Fruit fly (Drosophila melanogaster) whole organism, embryonic: Measurements from ENCODE around the gene CG5861.

ENCODE experiments used
- ATbp ChIP-seq: fragments of 200-800 bp; sonication (Bioruptor generic); optimal IDR thresholded peaks from 2 replicates; lab custom pipeline; 2017; ENCODE audit warnings: missing biosample characterization, mild to moderate bottlenecking, missing genetic modification characterization, missing genetic modification reagents
- Antp ChIP-seq: fragments of 200-800 bp; sonication (Bioruptor generic); optimal IDR thresholded peaks from 3 replicates; lab custom pipeline; 2016; ENCODE audit warnings: missing biosample characterization, missing genetic modification characterization
- CG11085 ChIP-seq: fragments of 200-800 bp; sonication (Bioruptor generic); IDR thresholded peaks from 2 replicates; pipeline ENCODE4 v1.3.6; 2022; ENCODE audit warnings: missing biosample characterization, missing genetic modification characterization
- CG12299 ChIP-seq: fragments of 200-800 bp; sonication (Bioruptor generic); optimal IDR thresholded peaks from 2 replicates; lab custom pipeline; 2018; ENCODE audit warnings: missing biosample characterization, mild to moderate bottlenecking, missing genetic modification characterization
- CG13775 ChIP-seq: fragments of 200-800 bp; sonication (Bioruptor generic); optimal IDR thresholded peaks from 3 replicates; lab custom pipeline; 2017; ENCODE audit warnings: missing biosample characterization, mild to moderate bottlenecking, missing genetic modification characterization
- CG15696 ChIP-seq: fragments of 200-800 bp; sonication (Bioruptor generic); optimal IDR thresholded peaks from 2 replicates; lab custom pipeline; 2019; ENCODE audit warnings: missing biosample characterization, mild to moderate bottlenecking, missing genetic modification characterization, moderate library complexity
- CG16815 ChIP-seq: fragments of 200-800 bp; sonication (Bioruptor generic); optimal IDR thresholded peaks from 3 replicates; lab custom pipeline; 2017; ENCODE audit warnings: missing biosample characterization, mild to moderate bottlenecking, missing genetic modification characterization
- CG17361 ChIP-seq: fragments of 200-800 bp; sonication (Bioruptor generic); IDR thresholded peaks from 3 replicates; pipeline ENCODE4 v1.3.6; 2022; ENCODE audit warnings: missing biosample characterization, missing genetic modification characterization
- CG17802 ChIP-seq: fragments of 200-800 bp; sonication (Bioruptor generic); optimal IDR thresholded peaks from 2 replicates; lab custom pipeline; 2018; ENCODE audit warnings: missing biosample characterization, mild to moderate bottlenecking, missing genetic modification characterization, moderate library complexity
- CG2712 ChIP-seq: fragments of 200-800 bp; optimal IDR thresholded peaks from 3 replicates; lab custom pipeline; 2019; ENCODE audit warnings: missing biosample characterization, mild to moderate bottlenecking, missing genetic modification characterization, moderate library complexity
- CG3407 ChIP-seq: fragments of 200-800 bp; sonication (Bioruptor generic); optimal IDR thresholded peaks from 2 replicates; lab custom pipeline; 2018; ENCODE audit warnings: missing biosample characterization, mild to moderate bottlenecking, missing genetic modification characterization
- CG5245 ChIP-seq: fragments of 200-800 bp; sonication (Bioruptor generic); optimal IDR thresholded peaks from 3 replicates; lab custom pipeline; 2016; ENCODE audit warnings: missing biosample characterization, missing genetic modification characterization
- CG6175 ChIP-seq: fragments of 200-800 bp; sonication (Bioruptor generic); IDR thresholded peaks from 3 replicates; pipeline ENCODE4 v1.3.6; 2022; ENCODE audit warnings: missing biosample characterization, missing genetic modification characterization
- CG6254 ChIP-seq: fragments of 200-800 bp; sonication (Bioruptor generic); optimal IDR thresholded peaks from 3 replicates; lab custom pipeline; 2017; ENCODE audit warnings: mild to moderate bottlenecking, missing biosample characterization, missing genetic modification reagents, missing genetic modification characterization
- CG7271 ChIP-seq: fragments of 200-800 bp; sonication (Bioruptor generic); optimal IDR thresholded peaks from 2 replicates; lab custom pipeline; 2018; ENCODE audit warnings: missing biosample characterization, mild to moderate bottlenecking, missing genetic modification characterization, moderate library complexity
- CG7786 ChIP-seq: fragments of 200-800 bp; sonication (Bioruptor generic); optimal IDR thresholded peaks from 2 replicates; lab custom pipeline; 2016; ENCODE audit warnings: missing biosample characterization, missing genetic modification characterization
- CG8281 ChIP-seq: fragments of 200-800 bp; sonication (Bioruptor generic); optimal IDR thresholded peaks from 2 replicates; lab custom pipeline; 2018; ENCODE audit warnings: missing biosample characterization, mild to moderate bottlenecking, missing genetic modification characterization, moderate library complexity
- CG9876 ChIP-seq: fragments of 200-800 bp; sonication (Bioruptor generic); optimal IDR thresholded peaks from 2 replicates; lab custom pipeline; 2016; ENCODE audit warnings: missing biosample characterization, missing genetic modification characterization
- Camta ChIP-seq: fragments of 200-800 bp; sonication (Bioruptor generic); optimal IDR thresholded peaks from 2 replicates; lab custom pipeline; 2016; ENCODE audit warnings: missing biosample characterization, missing genetic modification characterization
- CrebB ChIP-seq: fragments of 200-800 bp; sonication (Bioruptor generic); optimal IDR thresholded peaks from 3 replicates; lab custom pipeline; 2018; ENCODE audit warnings: missing biosample characterization, mild to moderate bottlenecking, missing genetic modification characterization
- D19A ChIP-seq: fragments of 200-800 bp; optimal IDR thresholded peaks from 3 replicates; lab custom pipeline; 2019; ENCODE audit warnings: missing biosample characterization, mild to moderate bottlenecking, missing genetic modification characterization, moderate library complexity
- Deaf1 ChIP-seq: fragments of 200-800 bp; optimal IDR thresholded peaks from 3 replicates; lab custom pipeline; 2019; ENCODE audit warnings: missing biosample characterization, mild to moderate bottlenecking, missing genetic modification characterization, moderate library complexity
- Dref ChIP-seq: fragments of 200-800 bp; sonication (Bioruptor generic); IDR thresholded peaks from 2 replicates; pipeline ENCODE4 v1.3.6; 2022; ENCODE audit warnings: missing biosample characterization, missing genetic modification characterization
- Ets65A ChIP-seq: fragments of 200-800 bp; sonication (Bioruptor generic); peaks from one replicate; lab custom pipeline; 2016; ENCODE audit warnings: missing biosample characterization, missing genetic modification characterization
- Fer3 ChIP-seq: fragments of 200-800 bp; sonication (Bioruptor generic); optimal IDR thresholded peaks from 2 replicates; lab custom pipeline; 2018; ENCODE audit warnings: missing biosample characterization, mild to moderate bottlenecking, missing genetic modification characterization, moderate library complexity
- Hmx ChIP-seq: fragments of 200-800 bp; sonication (Bioruptor generic); optimal IDR thresholded peaks from 2 replicates; lab custom pipeline; 2016; ENCODE audit warnings: missing biosample characterization, missing genetic modification characterization
- Hr3 ChIP-seq: fragments of 200-800 bp; sonication (Bioruptor generic); optimal IDR thresholded peaks from 3 replicates; lab custom pipeline; 2016; ENCODE audit warnings: missing biosample characterization, missing genetic modification characterization
- Hr51 ChIP-seq, 2 experiments: fragments of 200-800 bp; sonication (Bioruptor generic); optimal IDR thresholded peaks; 2 replicates in 1 of 2; 3 replicates in 1 of 2; lab custom pipeline; 2016 to 2018; ENCODE audit warnings: missing biosample characterization in 2 of 2, missing genetic modification characterization in 2 of 2, mild to moderate bottlenecking in 1 of 2, moderate library complexity in 1 of 2
- Meics ChIP-seq: fragments of 200-800 bp; sonication (Bioruptor generic); optimal IDR thresholded peaks from 2 replicates; lab custom pipeline; 2017; ENCODE audit warnings: missing biosample characterization, mild to moderate bottlenecking, missing genetic modification characterization
- NC2α ChIP-seq: fragments of 200-800 bp; sonication (Bioruptor generic); optimal IDR thresholded peaks from 2 replicates; lab custom pipeline; 2016; ENCODE audit warnings: missing biosample characterization, missing genetic modification characterization
- Side ChIP-seq: fragments of 200-800 bp; sonication (Bioruptor generic); optimal IDR thresholded peaks from 2 replicates; lab custom pipeline; 2016; ENCODE audit warnings: missing biosample characterization, missing genetic modification characterization
- Sry-δ ChIP-seq: fragments of 200-800 bp; sonication (Bioruptor generic); optimal IDR thresholded peaks from 2 replicates; lab custom pipeline; 2016; ENCODE audit warnings: missing biosample characterization, missing genetic modification characterization
- TFAM ChIP-seq: fragments of 200-800 bp; sonication (Bioruptor generic); optimal IDR thresholded peaks from 2 replicates; lab custom pipeline; 2017; ENCODE audit warnings: missing biosample characterization, missing genetic modification characterization, inconsistent platforms
- Trl ChIP-seq, 3 experiments: fragments of >200 bp in 2 of 3; fragments of 200-800 bp in 1 of 3; sonication (Bioruptor generic) in 1 of 3; optimal IDR thresholded peaks; 2 replicates in 1 of 3; 3 replicates in 2 of 3; lab custom pipeline; 2016 to 2017; ENCODE audit warnings: missing biosample characterization in 1 of 3, missing genetic modification characterization in 1 of 3
- al ChIP-seq: fragments of 200-800 bp; sonication (Bioruptor generic); IDR thresholded peaks from 2 replicates; pipeline ENCODE4 v1.3.6; 2022; ENCODE audit warnings: missing biosample characterization, missing genetic modification characterization
- da ChIP-seq: fragments of 200-800 bp; sonication (Bioruptor generic); optimal IDR thresholded peaks from 2 replicates; lab custom pipeline; 2016; ENCODE audit warnings: missing biosample characterization, missing genetic modification characterization
- dm ChIP-seq: fragments of 200-800 bp; sonication (Bioruptor generic); optimal IDR thresholded peaks from 3 replicates; lab custom pipeline; 2016; ENCODE audit warnings: missing biosample characterization, missing genetic modification characterization
- en ChIP-seq: fragments of 200-800 bp; sonication (Bioruptor generic); optimal IDR thresholded peaks from 2 replicates; lab custom pipeline; 2016; ENCODE audit warnings: missing biosample characterization, missing genetic modification characterization
- fd96Cb ChIP-seq: fragments of 200-800 bp; sonication (Bioruptor generic); optimal IDR thresholded peaks from 2 replicates; lab custom pipeline; 2018; ENCODE audit warnings: missing biosample characterization, mild to moderate bottlenecking, missing genetic modification characterization, moderate library complexity
- ftz-f1 ChIP-seq: fragments of 200-800 bp; sonication (Bioruptor generic); optimal IDR thresholded peaks from 2 replicates; lab custom pipeline; 2016; ENCODE audit warnings: missing biosample characterization, missing genetic modification characterization
- ham ChIP-seq: fragments of 200-800 bp; sonication (Bioruptor generic); IDR thresholded peaks from 2 replicates; pipeline ENCODE4 v1.3.6; 2022; ENCODE audit warnings: missing biosample characterization, missing genetic modification characterization
- maf-S ChIP-seq: fragments of 200-800 bp; sonication (Bioruptor generic); optimal IDR thresholded peaks from 2 replicates; lab custom pipeline; 2016; ENCODE audit warnings: missing biosample characterization, missing genetic modification characterization
- pho ChIP-seq: fragments of 200-800 bp; sonication (Bioruptor generic); optimal IDR thresholded peaks from 2 replicates; lab custom pipeline; 2016; ENCODE audit warnings: missing biosample characterization, missing genetic modification characterization
- pnt ChIP-seq: fragments of 200-800 bp; sonication (Bioruptor generic); optimal IDR thresholded peaks from 3 replicates; lab custom pipeline; 2016; ENCODE audit warnings: missing biosample characterization, missing genetic modification characterization
- psq ChIP-seq: fragments of 200-800 bp; sonication (Bioruptor generic); optimal IDR thresholded peaks from 2 replicates; lab custom pipeline; 2017; ENCODE audit warnings: missing biosample characterization, missing genetic modification characterization
- pzg ChIP-seq: fragments of 200-800 bp; sonication (Bioruptor generic); optimal IDR thresholded peaks from 3 replicates; lab custom pipeline; 2018; ENCODE audit warnings: missing biosample characterization, mild to moderate bottlenecking, missing genetic modification characterization, moderate library complexity
- scrt ChIP-seq: fragments of 200-800 bp; sonication (Bioruptor generic); optimal IDR thresholded peaks from 2 replicates; lab custom pipeline; 2018; ENCODE audit warnings: missing biosample characterization, mild to moderate bottlenecking, missing genetic modification characterization, moderate library complexity
- sd ChIP-seq: fragments of 200-800 bp; sonication (Bioruptor generic); optimal IDR thresholded peaks from 3 replicates; lab custom pipeline; 2018; ENCODE audit warnings: missing biosample characterization, mild to moderate bottlenecking, missing genetic modification characterization, moderate library complexity
- sens-2 ChIP-seq: fragments of 200-800 bp; sonication (Bioruptor generic); IDR thresholded peaks from 2 replicates; pipeline ENCODE4 v1.3.6; 2022; ENCODE audit warnings: missing biosample characterization, missing genetic modification characterization
- tap ChIP-seq: fragments of 200-800 bp; optimal IDR thresholded peaks from 3 replicates; lab custom pipeline; 2019; ENCODE audit warnings: missing biosample characterization, mild to moderate bottlenecking, missing genetic modification characterization, moderate library complexity

CG5861 gene

dm6 chr2L:16286360-16287005 is 20.6 kb downstream of the CG5861 start (continued):
- TF ChIP-seq Ets65A: peak; percentile 92
- peak; percentile 92 for TF ChIP-seq Meics (GFP tag; lab: Kevin White, UChicago)
- TF ChIP-seq Side: peak; percentile 72
- TF ChIP-seq sens-2 (GFP tag; lab: Robert Waterston, UW): no peak
- peak; percentile 62 for TF ChIP-seq en (GFP tag; lab: Kevin White, UChicago)
- TF ChIP-seq CG8281: peak; percentile 94
- TF ChIP-seq CG12299 (tag; lab: Kevin White, UChicago): peak; percentile 68
- TF ChIP-seq D19A (tag; lab: Kevin White, UChicago): peak; percentile 80
- TF ChIP-seq Dref: no peak
- TF ChIP-seq ham (GFP tag; lab: Robert Waterston, UW): no peak
- TF ChIP-seq CrebB (tag; lab: Kevin White, UChicago): peak; percentile 71
- TF ChIP-seq dm (GFP tag; lab: Kevin White, UChicago): peak; percentile 69
- TF ChIP-seq sd: peak; percentile 99
- peak; percentile 71 for TF ChIP-seq maf-S (GFP tag; lab: Kevin White, UChicago)
- TF ChIP-seq Deaf1 (tag; lab: Kevin White, UChicago): peak; percentile 67
- TF ChIP-seq ftz-f1 (GFP tag; lab: Kevin White, UChicago): no peak
- peak; percentile 85 for TF ChIP-seq CG13775
- TF ChIP-seq scrt: peak; percentile 69
- TF ChIP-seq fd96Cb: peak; percentile 83
- no peak for TF ChIP-seq al
- TF ChIP-seq NC2α (GFP tag; lab: Kevin White, UChicago): peak; percentile 70
- peak; percentile 79 for TF ChIP-seq Hr3 (GFP tag; lab: Kevin White, UChicago)
- peak; percentile 90 for TF ChIP-seq CG2712 (tag; lab: Kevin White, UChicago)
- peak; percentile 41 for TF ChIP-seq Sry-δ (GFP tag; lab: Kevin White, UChicago)
- no peak for TF ChIP-seq CG17361 (GFP tag; lab: Robert Waterston, UW)
- peak; percentile 78 for TF ChIP-seq ATbp (GFP tag; lab: Kevin White, UChicago)
- TF ChIP-seq CG6175 (GFP tag; lab: Robert Waterston, UW): no peak
- TF ChIP-seq Antp (GFP tag; lab: Kevin White, UChicago): peak; percentile 67
- peak; percentile 82 for TF ChIP-seq CG6254 (GFP tag; lab: Kevin White, UChicago)
- peak; percentile 79 for TF ChIP-seq CG16815 (GFP tag; lab: Kevin White, UChicago)
- peak; percentile 79 for TF ChIP-seq Camta (GFP tag; lab: Kevin White, UChicago)
- TF ChIP-seq pho (GFP tag; lab: Kevin White, UChicago): peak; percentile 85
- TF ChIP-seq Hr51 (GFP tag; optimal IDR thresholded peaks at IDR 0.05; lab: Kevin White, UChicago): peak; percentile 77 to 90
- TF ChIP-seq CG7786 (GFP tag; lab: Kevin White, UChicago): peak; percentile 81
- TF ChIP-seq tap (tag; lab: Kevin White, UChicago): peak; percentile 73
- TF ChIP-seq CG7271 (tag; lab: Kevin White, UChicago): peak; percentile 50
- TF ChIP-seq CG3407 (GFP tag; lab: Kevin White, UChicago): peak; percentile 70
- peak; percentile 83 to 93 for TF ChIP-seq Trl (optimal IDR thresholded peaks at IDR 0.05; lab: Kevin White, UChicago)
- TF ChIP-seq Trl (GFP tag; optimal IDR thresholded peaks at IDR 0.05; lab: Kevin White, UChicago): peak; percentile 27
- TF ChIP-seq Hmx (GFP tag; lab: Kevin White, UChicago): peak; percentile 41
- TF ChIP-seq CG9876 (GFP tag; lab: Kevin White, UChicago): peak; percentile 68
- TF ChIP-seq CG15696 (tag; lab: Kevin White, UChicago): peak; percentile 76
- peak; percentile 71 for TF ChIP-seq TFAM
- peak; percentile 87 for TF ChIP-seq Fer3 (tag; lab: Kevin White, UChicago)
- TF ChIP-seq CG11085 (GFP tag; lab: Robert Waterston, UW): no peak
- peak; percentile 26 for TF ChIP-seq da (GFP tag; lab: Kevin White, UChicago)
- TF ChIP-seq CG17802 (tag; lab: Kevin White, UChicago): peak; percentile 56
- peak; percentile 1 for TF ChIP-seq pzg (GFP tag; lab: Kevin White, UChicago)
- TF ChIP-seq CG5245: peak; percentile 51
- TF ChIP-seq pnt (GFP tag; lab: Kevin White, UChicago): peak; percentile 72
- peak; percentile 77 for TF ChIP-seq psq (GFP tag; lab: Kevin White, UChicago)
